Fruit fly (Drosophila melanogaster): ENCODE data around the gene TTLL4A.

Gene TTLL4A

DNA sequence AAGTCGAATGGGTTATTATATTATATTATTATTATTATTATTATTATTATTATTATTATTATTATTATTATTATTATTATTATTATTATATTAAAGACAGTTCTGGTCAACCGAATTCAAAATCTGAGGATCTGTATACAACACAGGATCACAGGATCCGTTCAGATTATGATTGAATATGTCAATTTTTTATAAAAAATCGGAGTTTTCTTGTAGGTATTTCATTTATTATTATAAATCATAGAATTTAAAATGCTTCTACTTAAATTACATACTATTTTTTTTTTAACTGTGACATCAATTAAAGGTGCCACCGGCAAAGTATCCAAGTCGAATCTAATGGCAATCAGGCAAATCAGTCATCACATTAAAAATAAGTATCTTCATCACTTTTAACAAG is 27.5 kb downstream of the TTLL4A start, which contains the start of gene CG14913:
TSS of gene CG14913 (plus strand) at position 301 of the 400 bp plus-strand sequence.
- TF ChIP-seq Dll (optimal IDR thresholded peaks at IDR 0.05) (no peak), CG8478 (optimal IDR thresholded peaks at IDR 0.05) (no peak), psq (optimal IDR thresholded peaks at IDR 0.05) (no peak), EcR (GFP tag; optimal IDR thresholded peaks at IDR 0.05) (no peak), usp (GFP tag; optimal IDR thresholded peaks at IDR 0.05) (no peak), pan (optimal IDR thresholded peaks at IDR 0.05) (no peak)

DNA sequence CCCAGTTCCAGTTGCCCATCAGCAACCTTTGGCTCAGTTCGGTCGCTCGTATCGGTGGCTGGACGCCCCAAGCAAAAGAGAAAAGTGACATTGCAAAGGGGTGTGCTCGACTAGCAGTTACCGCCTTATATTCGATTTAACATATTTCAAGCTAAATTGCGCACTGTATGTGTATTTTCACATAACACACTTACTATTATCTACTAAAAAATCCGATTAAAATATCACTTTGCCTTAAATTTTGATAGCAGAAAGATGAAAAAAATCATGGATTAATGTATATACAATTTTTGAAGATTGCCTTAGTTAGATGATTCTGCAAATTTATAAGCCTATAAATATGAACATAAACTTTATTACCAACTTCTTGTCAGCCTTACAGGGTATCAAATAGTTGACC is 32.4 kb downstream of the TTLL4A start:
- TF ChIP-seq usp (GFP tag; optimal IDR thresholded peaks at IDR 0.05) (no peak), pan (optimal IDR thresholded peaks at IDR 0.05) (peak; percentile 78)

DNA sequence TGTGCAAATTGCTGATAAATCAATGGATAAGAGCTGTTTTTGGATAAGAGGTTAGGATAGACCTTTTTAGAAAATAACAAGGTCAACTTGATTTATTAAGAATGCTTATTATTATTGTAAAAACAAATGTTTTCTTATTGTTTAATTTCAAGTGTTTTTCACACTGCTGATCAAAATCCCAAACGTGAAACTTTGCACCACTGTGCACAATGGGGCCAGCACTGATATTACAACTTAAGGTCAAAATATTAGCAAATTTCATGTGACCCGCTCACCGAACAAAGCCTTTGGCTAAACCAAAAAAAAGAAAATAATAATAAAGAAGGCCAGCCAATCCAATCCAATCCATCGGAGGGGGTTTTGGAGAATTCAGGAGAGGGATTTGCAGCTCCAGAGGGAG is 33.6 kb downstream of the TTLL4A start:
- TF ChIP-seq Dll (optimal IDR thresholded peaks at IDR 0.05) (no peak), EcR (GFP tag; optimal IDR thresholded peaks at IDR 0.05) (no peak), psq (optimal IDR thresholded peaks at IDR 0.05) (no peak), CG8478 (optimal IDR thresholded peaks at IDR 0.05) (no peak), pan (optimal IDR thresholded peaks at IDR 0.05) (no peak), usp (GFP tag; optimal IDR thresholded peaks at IDR 0.05) (no peak)

DNA sequence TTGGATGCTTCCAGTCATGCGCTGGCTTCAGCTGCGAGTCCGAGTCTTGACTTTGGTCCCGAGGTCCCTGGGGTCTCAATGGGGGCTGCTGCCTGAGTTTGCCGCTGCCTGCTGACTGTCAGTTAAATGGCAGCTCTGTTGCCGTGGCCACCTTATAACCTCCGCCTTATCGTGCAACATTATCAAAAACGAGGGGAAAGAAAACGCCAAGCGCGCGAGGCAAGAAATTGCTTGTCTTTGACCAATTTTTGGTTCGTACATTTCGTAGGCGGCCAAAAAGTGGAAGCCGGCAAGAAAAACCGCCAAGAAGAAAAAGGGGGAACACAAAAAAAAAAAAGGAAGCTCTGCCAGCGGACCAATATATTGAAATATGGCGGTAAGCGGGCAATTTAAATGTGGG is 34.7 kb downstream of the TTLL4A start:
- TF ChIP-seq usp (GFP tag; optimal IDR thresholded peaks at IDR 0.05), result no peak
- no peak for TF ChIP-seq EcR (GFP tag; optimal IDR thresholded peaks at IDR 0.05)
- no peak for TF ChIP-seq CG8478 (optimal IDR thresholded peaks at IDR 0.05)
- no peak for TF ChIP-seq Dll (optimal IDR thresholded peaks at IDR 0.05)
- TF ChIP-seq pan (optimal IDR thresholded peaks at IDR 0.05), result no peak
- TF ChIP-seq psq (optimal IDR thresholded peaks at IDR 0.05), result no peak

DNA sequence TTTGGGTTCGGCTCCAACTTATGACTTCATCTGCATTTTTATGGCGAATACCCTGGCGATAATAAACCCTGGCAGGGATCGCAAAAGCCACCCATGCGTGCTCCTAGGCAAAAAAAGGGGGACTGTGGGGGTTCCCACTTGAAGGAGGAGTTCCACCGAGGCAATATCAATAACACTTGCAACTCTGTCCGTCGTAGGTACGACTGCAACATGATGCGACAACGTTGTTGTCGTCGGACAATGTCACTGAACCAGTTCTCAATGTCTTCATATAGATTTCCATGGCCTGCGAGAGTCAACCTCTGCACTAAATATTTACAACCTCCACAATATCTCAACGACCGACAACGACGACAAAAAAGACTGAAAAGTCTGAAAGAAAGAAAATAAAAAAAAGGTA is 38.0 kb downstream of the TTLL4A start:
- no peak for TF ChIP-seq Dll (optimal IDR thresholded peaks at IDR 0.05)

DNA sequence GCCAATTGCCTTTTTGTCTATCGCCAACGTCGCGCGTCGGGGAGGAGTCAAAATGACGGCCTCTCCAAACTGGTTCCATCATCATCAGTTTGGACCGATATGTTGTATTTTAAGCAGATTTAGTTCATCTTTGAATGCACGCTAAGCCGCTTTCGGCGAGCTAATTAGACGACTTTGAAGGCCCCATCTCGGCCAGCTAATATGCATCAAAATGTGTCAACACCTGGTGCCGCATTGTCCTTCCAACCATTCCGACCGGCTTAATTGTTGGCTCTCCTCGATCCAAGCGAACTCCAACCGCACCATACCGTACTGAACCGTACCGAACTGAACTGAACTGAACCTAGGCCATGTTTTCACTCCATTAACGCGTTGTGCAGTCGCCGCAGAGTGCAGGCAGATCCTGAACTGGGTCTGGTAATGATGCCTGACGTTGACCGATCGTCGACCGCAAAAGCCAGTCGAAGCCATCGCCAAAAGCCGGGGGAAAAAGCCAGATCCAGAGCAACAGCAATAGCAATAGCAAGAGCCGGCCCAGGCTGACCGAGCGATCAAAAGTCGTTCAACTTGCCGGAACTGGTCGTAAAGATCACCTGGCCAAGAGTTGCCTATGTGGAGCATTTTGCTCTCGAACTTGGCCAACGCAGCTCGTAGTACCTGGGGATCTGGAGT is 38.8 kb downstream of the TTLL4A start:
- TF ChIP-seq psq (optimal IDR thresholded peaks at IDR 0.05), result no peak
- no peak for TF ChIP-seq pan (optimal IDR thresholded peaks at IDR 0.05)

DNA sequence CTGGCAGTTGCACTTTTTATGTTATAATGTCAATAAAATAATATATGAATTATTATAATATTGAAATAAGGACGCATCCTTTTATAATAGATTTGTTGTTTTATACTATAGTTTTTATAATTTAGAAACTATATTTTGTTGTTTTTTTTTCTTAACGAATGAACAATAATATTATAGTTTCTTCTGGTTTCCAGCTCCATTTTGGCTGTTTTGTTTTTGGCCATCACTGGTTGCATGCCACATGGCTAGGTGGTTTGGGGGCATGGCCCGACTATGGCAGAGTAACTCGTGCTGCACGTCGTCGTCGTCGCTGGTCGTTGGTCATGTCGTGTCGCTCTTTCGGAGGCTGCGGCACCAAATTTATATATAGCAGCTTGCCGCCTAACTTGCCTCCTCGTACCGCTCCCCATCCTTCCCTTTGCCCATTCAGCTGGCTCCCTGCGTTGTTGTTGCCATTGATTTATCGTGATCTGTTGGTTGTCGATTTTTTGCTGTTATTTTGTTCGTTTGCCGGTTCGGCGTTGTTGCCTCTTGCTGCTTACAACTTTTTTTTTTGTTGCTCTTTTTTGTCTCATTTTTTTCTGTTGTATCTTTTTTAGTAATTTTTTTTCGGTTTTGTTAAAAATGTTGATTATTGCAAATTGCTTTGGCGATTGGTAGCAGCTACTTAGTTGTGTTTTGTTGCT is 43.2 kb downstream of the TTLL4A start:
- no peak for TF ChIP-seq usp (GFP tag; optimal IDR thresholded peaks at IDR 0.05)
- no peak for TF ChIP-seq psq (optimal IDR thresholded peaks at IDR 0.05)
- TF ChIP-seq Dll (optimal IDR thresholded peaks at IDR 0.05), result no peak
- TF ChIP-seq EcR (GFP tag; optimal IDR thresholded peaks at IDR 0.05), result no peak
- no peak for TF ChIP-seq CG8478 (optimal IDR thresholded peaks at IDR 0.05)
- no peak for TF ChIP-seq pan (optimal IDR thresholded peaks at IDR 0.05)

DNA sequence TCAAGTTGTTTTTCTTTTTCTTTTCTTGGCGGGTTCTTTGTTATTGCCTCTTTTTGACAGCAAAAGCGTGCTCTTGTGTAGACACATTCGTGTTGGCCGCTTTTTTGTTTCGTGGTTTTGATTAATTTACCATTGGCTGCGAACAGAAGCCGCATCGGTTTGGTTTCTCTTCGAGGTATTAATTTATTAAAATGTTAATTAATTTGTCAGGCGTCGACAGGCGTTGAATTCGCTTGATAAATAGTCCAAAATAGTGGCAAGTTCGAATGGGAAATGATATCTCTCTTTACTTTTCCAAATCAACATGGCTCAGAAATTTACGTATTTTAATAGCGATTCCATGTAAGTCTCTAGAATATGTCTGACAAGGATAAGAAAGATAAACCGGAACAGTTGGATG is 45.3 kb downstream of the TTLL4A start, which contains the start of gene CG18666:
TSS of gene CG18666 (plus strand) at position 301 of the 400 bp plus-strand sequence.
- no peak for TF ChIP-seq CG8478 (optimal IDR thresholded peaks at IDR 0.05)
- TF ChIP-seq psq (optimal IDR thresholded peaks at IDR 0.05), result no peak
- no peak for TF ChIP-seq EcR (GFP tag; optimal IDR thresholded peaks at IDR 0.05)
- no peak for TF ChIP-seq pan (optimal IDR thresholded peaks at IDR 0.05)
- no peak for TF ChIP-seq usp (GFP tag; optimal IDR thresholded peaks at IDR 0.05)
- TF ChIP-seq Dll (optimal IDR thresholded peaks at IDR 0.05), result no peak

DNA sequence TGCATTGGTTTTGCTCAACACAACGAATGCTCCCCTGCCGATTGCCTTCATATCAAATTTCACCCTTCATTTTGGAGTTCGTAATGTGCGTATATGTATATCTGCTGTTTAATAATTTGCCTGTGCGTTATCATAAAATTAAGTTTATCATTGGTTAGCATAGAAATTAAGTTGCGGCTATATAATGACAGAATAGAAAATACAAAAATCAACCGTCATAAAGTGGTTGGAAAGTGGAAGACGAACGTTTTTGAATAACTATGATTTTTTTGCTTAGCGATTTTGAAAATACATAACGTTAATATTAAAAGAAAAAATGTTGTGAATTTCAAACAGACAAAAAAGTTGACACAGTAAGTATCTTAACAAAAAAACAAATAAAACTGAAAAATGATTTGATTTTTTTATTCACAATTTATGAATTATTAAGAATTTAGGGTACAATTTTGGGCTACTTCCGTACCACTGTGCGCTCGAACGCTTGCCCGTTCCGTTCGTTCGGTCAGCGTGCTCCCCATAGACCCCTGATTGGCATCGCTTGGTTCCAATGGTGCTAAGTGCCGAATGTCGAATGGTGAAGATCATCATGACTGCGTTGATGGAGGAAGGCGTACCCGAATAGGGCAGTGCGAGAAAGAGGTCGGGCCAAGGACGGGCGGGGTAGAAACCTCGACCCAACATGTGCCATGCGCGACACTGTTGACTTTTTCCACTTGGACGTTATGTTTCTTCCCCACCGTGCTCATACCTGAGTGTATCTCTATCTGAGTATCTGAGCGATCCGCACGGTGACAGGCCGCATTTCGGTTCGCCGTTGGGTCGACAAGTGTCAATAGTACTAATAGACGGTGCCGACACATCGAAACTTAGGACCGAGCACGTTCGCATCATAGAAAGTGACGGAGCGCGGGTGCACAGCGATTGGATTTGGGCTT is 48.6 kb downstream of the TTLL4A start:
- TF ChIP-seq pan (optimal IDR thresholded peaks at IDR 0.05) (no peak), Dll (optimal IDR thresholded peaks at IDR 0.05) (no peak)

DNA sequence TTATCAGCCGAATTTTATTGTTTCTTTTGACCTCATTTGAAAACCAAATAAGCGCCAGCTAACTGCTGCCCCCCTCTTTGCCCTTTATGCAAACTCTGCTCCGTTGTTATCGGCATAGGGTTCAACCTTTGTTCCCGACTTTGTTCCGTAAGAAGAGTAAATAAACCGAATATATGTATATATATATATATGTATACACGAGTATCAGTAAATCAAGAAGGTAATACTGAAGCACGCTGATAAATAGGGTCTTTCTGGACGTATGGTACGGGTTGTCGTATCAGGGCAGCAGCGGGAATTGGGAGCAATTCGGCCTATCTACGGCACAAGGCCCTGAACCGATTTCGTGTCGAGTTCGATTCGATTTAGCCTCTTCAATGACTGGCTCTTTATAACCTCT is 49.7 kb downstream of the TTLL4A start:
- TF ChIP-seq CG8478 (optimal IDR thresholded peaks at IDR 0.05) (no peak), Dll (optimal IDR thresholded peaks at IDR 0.05) (no peak), psq (optimal IDR thresholded peaks at IDR 0.05) (no peak), EcR (GFP tag; optimal IDR thresholded peaks at IDR 0.05) (no peak), pan (optimal IDR thresholded peaks at IDR 0.05) (no peak), usp (GFP tag; optimal IDR thresholded peaks at IDR 0.05) (no peak)

DNA sequence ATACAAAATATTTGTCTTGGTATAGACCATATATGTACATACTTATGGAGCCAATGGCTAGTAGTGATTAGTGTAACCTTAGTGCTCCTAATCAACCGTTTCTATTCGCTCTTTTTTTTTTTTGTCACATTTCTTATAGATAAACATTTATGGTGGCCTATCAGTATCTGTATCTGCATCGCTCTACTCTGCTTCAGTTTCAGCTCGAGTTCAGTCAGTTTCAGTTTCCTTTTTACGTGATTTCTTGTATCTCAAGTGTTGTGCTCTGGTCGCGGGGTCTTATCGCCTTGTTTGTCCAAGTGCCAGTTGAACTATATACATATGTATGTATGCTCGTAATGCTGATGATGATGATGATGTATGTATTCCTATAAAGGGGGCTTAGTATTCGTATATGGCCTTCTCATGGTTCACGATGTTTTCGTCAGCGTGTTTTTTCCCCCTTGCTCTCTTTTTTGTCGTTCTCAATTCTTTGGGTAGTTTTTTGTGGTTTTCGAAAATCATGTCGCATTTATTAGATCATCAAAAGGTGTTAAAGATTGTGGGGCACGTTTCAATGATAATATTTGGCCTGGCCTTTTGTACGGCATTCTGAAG is 50.4 kb downstream of the TTLL4A start:
- TF ChIP-seq CG8478 (optimal IDR thresholded peaks at IDR 0.05) (no peak), Dll (optimal IDR thresholded peaks at IDR 0.05) (no peak), EcR (GFP tag; optimal IDR thresholded peaks at IDR 0.05) (no peak), usp (GFP tag; optimal IDR thresholded peaks at IDR 0.05) (no peak), pan (optimal IDR thresholded peaks at IDR 0.05) (no peak), psq (optimal IDR thresholded peaks at IDR 0.05) (no peak)

DNA sequence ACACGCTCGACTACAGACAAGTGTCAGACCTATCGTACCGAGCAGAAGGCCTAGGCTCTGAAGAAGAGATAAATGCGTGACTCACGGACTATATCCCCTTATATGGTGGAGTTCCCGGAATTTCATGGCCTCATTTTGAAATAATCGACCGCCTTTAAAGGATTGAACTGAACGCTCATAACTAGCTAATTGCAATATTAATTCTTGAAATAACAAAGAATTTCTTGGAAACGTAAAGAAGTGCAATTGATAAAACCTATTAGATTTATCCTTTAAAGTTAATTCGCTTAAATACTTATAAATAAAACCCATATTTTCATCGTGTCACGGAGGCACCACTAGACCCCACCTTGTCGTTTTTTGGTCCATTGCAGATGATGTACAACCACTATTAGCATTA is 51.9 kb downstream of the TTLL4A start:
- no peak for TF ChIP-seq EcR (GFP tag; optimal IDR thresholded peaks at IDR 0.05)
- TF ChIP-seq psq (optimal IDR thresholded peaks at IDR 0.05), result no peak
- no peak for TF ChIP-seq pan (optimal IDR thresholded peaks at IDR 0.05)
- TF ChIP-seq usp (GFP tag; optimal IDR thresholded peaks at IDR 0.05), result no peak
- no peak for TF ChIP-seq CG8478 (optimal IDR thresholded peaks at IDR 0.05)
- TF ChIP-seq Dll (optimal IDR thresholded peaks at IDR 0.05), result no peak

Data from whole organism.